Worm (Caenorhabditis elegans): ENCODE measurements around the gene snap-29.

snap-29 gene

DNA sequence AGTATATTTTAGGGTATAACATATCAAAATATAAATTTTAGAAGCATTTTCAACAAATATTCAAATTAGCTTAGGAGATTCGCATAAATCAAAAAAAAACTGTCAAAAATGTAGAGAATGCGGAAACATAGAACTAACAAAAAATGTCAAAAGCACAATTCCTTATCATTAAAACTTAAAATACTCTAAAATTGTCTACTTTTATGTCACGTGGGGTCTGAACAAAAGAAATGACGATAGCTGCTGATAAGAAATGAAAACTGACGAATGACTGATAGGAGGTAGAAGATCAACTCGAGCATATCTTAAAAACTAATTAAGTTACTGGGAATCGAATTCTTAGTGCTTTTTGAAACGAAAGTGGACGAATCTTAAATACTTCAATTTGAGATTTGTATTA lies 42.4 kb upstream of the snap-29 start (continued):
- TF ChIP-seq pqm-1 (tag; optimal IDR thresholded peaks at IDR 0.05) (peak; percentile 88), php-3 (GFP tag; IDR thresholded peaks at IDR 0.05) (peak; percentile 72), nhr-28 (tag; optimal IDR thresholded peaks at IDR 0.05) (peak; percentile 44), dmd-6 (GFP tag; IDR thresholded peaks at IDR 0.05) (peak; percentile 91), mdl-1 (tag; optimal IDR thresholded peaks at IDR 0.05) (peak in 1 of 2 experiments; percentile 75), dve-1 (tag; optimal IDR thresholded peaks at IDR 0.05; ENCODE audit: insufficient read depth) (peak; percentile 94), nhr-237 (tag; optimal IDR thresholded peaks at IDR 0.05) (no peak), nhr-42 (GFP tag; IDR thresholded peaks at IDR 0.05) (no peak), aha-1 (tag) (peak; percentile 8), nhr-10 (tag; optimal IDR thresholded peaks at IDR 0.05) (no peak), ctbp-1 (GFP tag; IDR thresholded peaks at IDR 0.05) (no peak)

DNA sequence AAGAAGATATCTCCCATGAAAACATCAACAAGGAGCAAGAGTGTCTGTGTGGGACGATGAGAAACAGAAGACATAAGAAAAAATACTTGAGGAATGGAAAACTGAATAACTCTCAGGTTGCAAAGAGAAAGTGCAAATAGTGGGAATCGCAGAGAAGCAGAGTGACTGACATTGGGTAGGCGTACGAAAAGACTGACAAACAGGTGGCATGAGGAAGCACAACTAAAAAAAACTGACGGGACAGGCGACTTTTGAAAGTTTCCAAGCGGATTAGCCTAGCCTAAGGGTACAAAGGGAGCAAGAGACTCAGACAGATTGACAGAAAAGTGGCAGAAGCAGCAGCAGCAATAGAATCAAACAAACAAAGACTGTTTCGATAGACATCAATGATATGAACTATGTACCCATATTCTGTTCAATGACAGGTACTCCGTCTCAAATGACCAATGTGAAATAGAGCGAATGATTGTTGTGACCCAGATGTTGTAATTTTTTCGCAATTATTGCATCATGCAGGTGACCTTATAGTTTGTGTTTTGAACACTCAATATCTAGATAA lies 41.6 kb upstream of the snap-29 start:
- peak; percentile 5 for TF ChIP-seq gei-8 (GFP tag; optimal IDR thresholded peaks at IDR 0.05)
- peak; percentile 66 for TF ChIP-seq nhr-48 (tag; optimal IDR thresholded peaks at IDR 0.05)
- no peak for TF ChIP-seq daf-12 (tag; optimal IDR thresholded peaks at IDR 0.05)
- no peak for TF ChIP-seq madf-9 (GFP tag; conservative IDR thresholded peaks at IDR 0.05)
- TF ChIP-seq ceh-20 (GFP tag; IDR thresholded peaks at IDR 0.05) = no peak
- TF ChIP-seq nhr-10 (tag; optimal IDR thresholded peaks at IDR 0.05) = no peak
- TF ChIP-seq dmd-6 (GFP tag; IDR thresholded peaks at IDR 0.05) = peak; percentile 79
- TF ChIP-seq mes-2 (tag; optimal IDR thresholded peaks at IDR 0.05; ENCODE audit: poor library complexity, severe bottlenecking) = no peak
- 0 out of 2 replicates have a peak, but pooled peaks have one; percentile 67 for TF ChIP-seq saeg-2 (GFP tag; IDR thresholded peaks at IDR 0.05)
- no peak for TF ChIP-seq set-16 (GFP tag; IDR thresholded peaks at IDR 0.05)
- TF ChIP-seq snpc-4 (tag; optimal IDR thresholded peaks at IDR 0.05) = no peak
- TF ChIP-seq nhr-6 (tag; optimal IDR thresholded peaks at IDR 0.05) = no peak
- no peak for TF ChIP-seq fos-1 (tag; optimal IDR thresholded peaks at IDR 0.05)
- no peak for TF ChIP-seq nhr-111 (GFP tag; optimal IDR thresholded peaks at IDR 0.05)
- TF ChIP-seq rbr-2 (tag; optimal IDR thresholded peaks at IDR 0.05) = peak; percentile 24
- no peak for TF ChIP-seq spr-1 (tag; optimal IDR thresholded peaks at IDR 0.05)
- TF ChIP-seq skn-1 (tag; optimal IDR thresholded peaks at IDR 0.05) = no peak
- TF ChIP-seq lin-29 (GFP tag; IDR thresholded peaks at IDR 0.05) = no peak
- TF ChIP-seq ces-1 (GFP tag; optimal IDR thresholded peaks at IDR 0.05) = no peak
- TF ChIP-seq unc-62 (GFP tag; optimal IDR thresholded peaks at IDR 0.05 in 1 of 2) = peak in 1 of 2 experiments; percentile 82
- no peak for TF ChIP-seq unc-62 (tag; optimal IDR thresholded peaks at IDR 0.05)
- TF ChIP-seq zip-2 (tag; optimal IDR thresholded peaks at IDR 0.05) = no peak
- TF ChIP-seq lin-13 (GFP tag; optimal IDR thresholded peaks at IDR 0.05) = peak; percentile 7
- TF ChIP-seq F49E8.2 (tag; optimal IDR thresholded peaks at IDR 0.05; ENCODE audit: borderline replicate concordance) = no peak
- TF ChIP-seq F10B5.3 (tag; optimal IDR thresholded peaks at IDR 0.05) = no peak
- no peak for TF ChIP-seq Y5F2A.4 (GFP tag; optimal IDR thresholded peaks at IDR 0.05)
- peak; percentile 47 for TF ChIP-seq dve-1 (tag; optimal IDR thresholded peaks at IDR 0.05; ENCODE audit: insufficient read depth)
- TF ChIP-seq unc-130 (GFP tag; optimal IDR thresholded peaks at IDR 0.05) = no peak
- no peak for TF ChIP-seq T26A8.4 (GFP tag; IDR thresholded peaks at IDR 0.05)
- TF ChIP-seq R02D3.7 (tag; optimal IDR thresholded peaks at IDR 0.05) = no peak
- TF ChIP-seq dmd-8 (GFP tag; IDR thresholded peaks at IDR 0.05) = no peak
- TF ChIP-seq nhr-237 (tag; optimal IDR thresholded peaks at IDR 0.05) = no peak
- no peak; the same call in 1 of the 2 replicates for TF ChIP-seq arid-1 (GFP tag; conservative IDR thresholded peaks at IDR 0.05)
- no peak for TF ChIP-seq zfp-2 (tag; optimal IDR thresholded peaks at IDR 0.05)
- TF ChIP-seq hlh-30 (tag; optimal IDR thresholded peaks at IDR 0.05; ENCODE audit: insufficient read depth) = peak; percentile 78
- TF ChIP-seq daf-16 (GFP tag; optimal IDR thresholded peaks at IDR 0.05) = peak; percentile 12 to 92
- peak; percentile 27 for TF ChIP-seq daf-16 (tag; optimal IDR thresholded peaks at IDR 0.05)
- TF ChIP-seq egl-27 (tag; optimal IDR thresholded peaks at IDR 0.05) = no peak
- no peak for TF ChIP-seq lin-15B (tag; optimal IDR thresholded peaks at IDR 0.05)
- no peak for TF ChIP-seq madf-5 (GFP tag; IDR thresholded peaks at IDR 0.05)
- TF ChIP-seq hif-1 (tag; optimal IDR thresholded peaks at IDR 0.05) = peak in 1 of 2 experiments; percentile 34
- TF ChIP-seq vab-7 (GFP tag; IDR thresholded peaks at IDR 0.05) = 0 out of 2 replicates have a peak, but pooled peaks have one; percentile 19
- no peak for TF ChIP-seq mxl-2 (GFP tag; conservative IDR thresholded peaks at IDR 0.05)
